Worm (Caenorhabditis elegans) whole organism, L2 larva: ENCODE results near the gene F07E5.7.

Experiments
- C34F6.9 ChIP-seq: fragments of 150-350 bp; optimal IDR thresholded peaks from 2 replicates; lab custom pipeline; 2014; ENCODE audit warnings: missing biosample characterization, missing genetic modification characterization
- F13H6.1 ChIP-seq: sonication (generic microtip); optimal IDR thresholded peaks from 2 replicates; lab custom pipeline; 2016; ENCODE audit warnings: missing genetic modification characterization, missing compliant biosample characterization
- R02D3.7 ChIP-seq: fragments of 150-350 bp; optimal IDR thresholded peaks from 2 replicates; lab custom pipeline; 2014; ENCODE audit warnings: missing biosample characterization, missing genetic modification characterization
- Y55F3AM.14 ChIP-seq: fragments of 200-800 bp; sonication (Bioruptor generic); optimal IDR thresholded peaks from 2 replicates; lab custom pipeline; 2018; ENCODE audit warnings: mild to moderate bottlenecking, missing genetic modification characterization, missing compliant biosample characterization
- ZK546.5 ChIP-seq: sonication (generic microtip); optimal IDR thresholded peaks from 2 replicates; lab custom pipeline; 2017; ENCODE audit warnings: missing biosample characterization, missing genetic modification characterization
- ama-1 ChIP-seq: fragments of 150-350 bp; optimal IDR thresholded peaks from 2 replicates; lab custom pipeline; 2018; ENCODE audit warnings: inconsistent platforms
- blmp-1 ChIP-seq: sonication (generic microtip); optimal IDR thresholded peaks from 2 replicates; lab custom pipeline; 2017; ENCODE audit warnings: missing genetic modification characterization, mild to moderate bottlenecking, missing compliant biosample characterization, antibody characterized with exemption, moderate library complexity; ENCODE audit not compliant: insufficient read depth
- ceh-16 ChIP-seq: fragments of 150-350 bp; optimal IDR thresholded peaks from 2 replicates; lab custom pipeline; 2014; ENCODE audit warnings: missing biosample characterization, missing genetic modification characterization
- dmd-4 ChIP-seq: sonication (generic microtip); optimal IDR thresholded peaks from 2 replicates; lab custom pipeline; 2017; ENCODE audit warnings: missing biosample characterization, missing genetic modification characterization
- egl-27 ChIP-seq: sonication (generic microtip); optimal IDR thresholded peaks from 3 replicates; lab custom pipeline; 2017; ENCODE audit warnings: missing biosample characterization, missing genetic modification reagents, missing genetic modification characterization
- elt-3 ChIP-seq: sonication (generic microtip); optimal IDR thresholded peaks from 2 replicates; lab custom pipeline; 2017; ENCODE audit warnings: missing biosample characterization, missing genetic modification characterization
- fos-1 ChIP-seq: fragments of 150-350 bp; optimal IDR thresholded peaks from 2 replicates; lab custom pipeline; 2014; ENCODE audit warnings: missing biosample characterization, missing genetic modification characterization
- gmeb-1 ChIP-seq: fragments of 150-350 bp; optimal IDR thresholded peaks from 2 replicates; lab custom pipeline; 2014; ENCODE audit warnings: missing biosample characterization, missing genetic modification characterization
- lin-13 ChIP-seq: fragments of 150-350 bp; optimal IDR thresholded peaks from 2 replicates; lab custom pipeline; 2014; ENCODE audit warnings: missing biosample characterization, missing genetic modification reagents, missing genetic modification characterization
- lin-39 ChIP-seq: fragments of 150-350 bp; optimal IDR thresholded peaks from 2 replicates; lab custom pipeline; 2014; ENCODE audit warnings: missing biosample characterization, missing genetic modification reagents, missing genetic modification characterization
- mab-5 ChIP-seq: fragments of 150-350 bp; optimal IDR thresholded peaks from 2 replicates; lab custom pipeline; 2014; ENCODE audit warnings: missing biosample characterization, missing genetic modification characterization
- mbf-1 ChIP-seq: sonication (generic microtip); optimal IDR thresholded peaks from 2 replicates; lab custom pipeline; 2017; ENCODE audit warnings: missing biosample characterization, missing genetic modification characterization
- mdl-1 ChIP-seq, 2 experiments: fragments of 150-350 bp in 1 of 2; sonication (generic microtip) in 1 of 2; optimal IDR thresholded peaks; 2 replicates each; lab custom pipeline; 2017; ENCODE audit warnings: missing biosample characterization in 2 of 2, missing genetic modification characterization in 2 of 2
- nhr-11 ChIP-seq: fragments of 150-350 bp; optimal IDR thresholded peaks from 2 replicates; lab custom pipeline; 2014; ENCODE audit warnings: missing biosample characterization, missing genetic modification characterization
- nhr-12 ChIP-seq: fragments of 150-350 bp; optimal IDR thresholded peaks from 2 replicates; lab custom pipeline; 2014; ENCODE audit warnings: missing biosample characterization, missing genetic modification characterization
- nhr-21 ChIP-seq: fragments of 150-350 bp; optimal IDR thresholded peaks from 2 replicates; lab custom pipeline; 2014; ENCODE audit warnings: missing biosample characterization, missing genetic modification characterization
- nhr-23 ChIP-seq: fragments of 150-350 bp; optimal IDR thresholded peaks from 2 replicates; lab custom pipeline; 2014; ENCODE audit warnings: missing biosample characterization, missing genetic modification reagents, missing genetic modification characterization
- nhr-237 ChIP-seq: fragments of 150-350 bp; optimal IDR thresholded peaks from 2 replicates; lab custom pipeline; 2014; ENCODE audit warnings: missing biosample characterization, missing genetic modification characterization
- nhr-6 ChIP-seq: fragments of 150-350 bp; optimal IDR thresholded peaks from 2 replicates; lab custom pipeline; 2014; ENCODE audit warnings: missing biosample characterization, missing genetic modification characterization
- nhr-77 ChIP-seq: fragments of 150-350 bp; optimal IDR thresholded peaks from 2 replicates; lab custom pipeline; 2014; ENCODE audit warnings: missing biosample characterization, missing genetic modification characterization
- sem-4 ChIP-seq: fragments of 150-350 bp; optimal IDR thresholded peaks from 2 replicates; lab custom pipeline; 2014; ENCODE audit warnings: missing biosample characterization, missing genetic modification reagents, missing genetic modification characterization
- skn-1 ChIP-seq: sonication (generic microtip); optimal IDR thresholded peaks from 2 replicates; lab custom pipeline; 2017; ENCODE audit warnings: missing biosample characterization, missing genetic modification characterization
- sma-3 ChIP-seq: sonication (generic microtip); optimal IDR thresholded peaks from 2 replicates; lab custom pipeline; 2016; ENCODE audit warnings: missing genetic modification reagents, missing genetic modification characterization, missing compliant biosample characterization
- sma-9 ChIP-seq, 2 experiments: fragments of 150-350 bp in 1 of 2; sonication (generic microtip) in 1 of 2; optimal IDR thresholded peaks; 2 replicates each; lab custom pipeline; 2014 to 2016; ENCODE audit warnings: missing genetic modification characterization in 2 of 2, mild to moderate bottlenecking in 1 of 2, missing biosample characterization in 1 of 2, missing compliant biosample characterization in 1 of 2, missing genetic modification reagents in 1 of 2, moderate library complexity in 1 of 2
- unc-55 ChIP-seq: fragments of 150-350 bp; sonication (generic microtip); optimal IDR thresholded peaks from 3 replicates; lab custom pipeline; 2014; ENCODE audit warnings: missing biosample characterization, missing genetic modification reagents, missing genetic modification characterization
- unc-62 ChIP-seq: fragments of 150-350 bp; optimal IDR thresholded peaks from 2 replicates; lab custom pipeline; 2014; ENCODE audit warnings: missing biosample characterization, missing genetic modification reagents, missing genetic modification characterization
- zag-1 ChIP-seq: fragments of 150-350 bp; optimal IDR thresholded peaks from 2 replicates; lab custom pipeline; 2014; ENCODE audit warnings: missing biosample characterization, missing genetic modification characterization
- ztf-11 ChIP-seq: sonication (generic microtip); optimal IDR thresholded peaks from 2 replicates; lab custom pipeline; 2017; ENCODE audit warnings: missing biosample characterization, missing genetic modification characterization
- ztf-4 ChIP-seq: fragments of 150-350 bp; optimal IDR thresholded peaks from 2 replicates; lab custom pipeline; 2014; ENCODE audit warnings: missing biosample characterization, missing genetic modification characterization

The F07E5.7 gene

DNA sequence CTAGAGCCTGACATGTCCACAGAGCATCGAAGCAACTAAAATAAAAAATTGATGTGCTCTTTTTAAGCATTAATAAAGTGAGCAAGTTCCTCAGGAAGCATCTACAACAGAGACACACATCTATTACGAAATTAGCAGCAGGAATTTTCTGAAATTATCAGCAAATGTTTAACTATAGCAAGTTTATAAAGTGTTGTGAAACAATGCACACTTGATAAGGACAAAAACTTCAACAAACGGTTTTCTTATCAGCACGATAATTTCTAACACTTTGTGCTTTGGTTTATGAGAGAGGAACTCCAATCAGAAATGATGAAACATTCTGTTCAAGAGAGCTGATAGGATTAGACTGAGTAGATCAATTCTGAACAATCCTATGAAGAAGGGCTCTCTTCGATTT, 19.3 kb upstream of the F07E5.7 start, which contains the start of gene trpl-5:
Gene trpl-5 (minus strand): TSS at position 32 of the 400 bp plus-strand sequence.
- TF ChIP-seq R02D3.7 (tag; lab: Kevin White, UChicago) = no peak
- TF ChIP-seq elt-3 (tag; lab: Kevin White, UChicago) = no peak
- peak; percentile 22 for TF ChIP-seq gmeb-1 (tag; lab: Kevin White, UChicago)
- TF ChIP-seq fos-1 (tag; lab: Kevin White, UChicago) = peak; percentile 94

ce11 chrII:2087206-2087605, 15.9 kb upstream of the F07E5.7 start:
- TF ChIP-seq mdl-1 (tag; optimal IDR thresholded peaks at IDR 0.05; lab: Kevin White, UChicago) (no peak), lin-39 (tag; lab: Kevin White, UChicago) (no peak), nhr-77 (tag; lab: Kevin White, UChicago) (no peak), sma-3 (GFP tag; lab: Kevin White, UChicago) (no peak)

ce11 chrII:2083726-2084179, 12.4 kb upstream of the F07E5.7 start, which contains the start of the genes T16A1.5 and fbxc-49:
Gene T16A1.5 (minus strand): TSS chrII:2083826.
Gene fbxc-49 (plus strand): TSS chrII:2084129.
- TF ChIP-seq ztf-11 (tag; lab: Kevin White, UChicago) = no peak
- TF ChIP-seq nhr-12 (tag; lab: Kevin White, UChicago) = no peak
- no peak for TF ChIP-seq sma-9 (GFP tag; optimal IDR thresholded peaks at IDR 0.05; lab: Kevin White, UChicago)
- TF ChIP-seq sma-9 (tag; optimal IDR thresholded peaks at IDR 0.05; lab: Kevin White, UChicago) = no peak
- no peak for TF ChIP-seq nhr-21 (tag; lab: Kevin White, UChicago)
- no peak for TF ChIP-seq nhr-6 (tag; lab: Kevin White, UChicago)
- TF ChIP-seq elt-3 (tag; lab: Kevin White, UChicago) = no peak
- no peak for TF ChIP-seq egl-27
- TF ChIP-seq C34F6.9 (tag; lab: Kevin White, UChicago) = no peak
- TF ChIP-seq mdl-1 (tag; optimal IDR thresholded peaks at IDR 0.05; lab: Kevin White, UChicago) = no peak
- no peak for TF ChIP-seq mbf-1 (tag; lab: Kevin White, UChicago)
- TF ChIP-seq blmp-1 = no peak
- no peak for TF ChIP-seq nhr-237 (tag; lab: Kevin White, UChicago)
- no peak for TF ChIP-seq ama-1 (lab: Kevin White, UChicago)
- TF ChIP-seq ztf-4 (tag; lab: Kevin White, UChicago) = no peak

DNA sequence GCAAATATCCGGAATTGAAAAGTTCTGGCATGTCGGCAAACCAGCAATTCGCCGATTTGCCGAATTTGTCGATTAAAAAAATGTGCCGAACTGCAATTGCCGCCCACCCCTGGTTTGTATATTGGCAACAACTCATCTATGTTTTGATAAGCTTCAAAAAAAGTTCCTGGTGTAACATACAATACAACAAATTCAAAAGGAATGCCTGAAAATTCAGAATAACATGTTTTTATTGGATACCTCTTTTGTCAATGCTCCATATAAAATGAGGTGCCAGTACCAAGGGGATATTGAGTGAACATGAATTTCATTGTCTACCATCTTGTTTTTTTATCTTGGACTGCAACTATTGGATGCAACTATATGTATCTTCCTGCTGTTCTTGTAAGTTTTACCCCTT, 9.9 kb upstream of the F07E5.7 start, which contains the start of gene T16A1.4:
Gene T16A1.4 (plus strand): TSS at position 301 of the 400 bp plus-strand sequence.
- no peak for TF ChIP-seq zag-1 (tag; lab: Kevin White, UChicago)
- TF ChIP-seq nhr-11 (tag; lab: Kevin White, UChicago) = no peak
- TF ChIP-seq dmd-4 (tag; lab: Kevin White, UChicago) = no peak
- no peak for TF ChIP-seq mab-5
- TF ChIP-seq C34F6.9 (tag; lab: Kevin White, UChicago) = no peak
- TF ChIP-seq sma-3 (GFP tag; lab: Kevin White, UChicago) = no peak
- no peak for TF ChIP-seq nhr-12 (tag; lab: Kevin White, UChicago)
- no peak for TF ChIP-seq F13H6.1 (tag; lab: Kevin White, UChicago)
- no peak for TF ChIP-seq ceh-16
- TF ChIP-seq lin-13 (GFP tag; lab: Kevin White, UChicago) = no peak
- TF ChIP-seq sem-4 (tag; lab: Kevin White, UChicago) = no peak
- no peak for TF ChIP-seq egl-27
- no peak for TF ChIP-seq unc-62 (GFP tag; lab: Kevin White, UChicago)
- TF ChIP-seq nhr-237 (tag; lab: Kevin White, UChicago) = no peak
- TF ChIP-seq nhr-6 (tag; lab: Kevin White, UChicago) = no peak

DNA sequence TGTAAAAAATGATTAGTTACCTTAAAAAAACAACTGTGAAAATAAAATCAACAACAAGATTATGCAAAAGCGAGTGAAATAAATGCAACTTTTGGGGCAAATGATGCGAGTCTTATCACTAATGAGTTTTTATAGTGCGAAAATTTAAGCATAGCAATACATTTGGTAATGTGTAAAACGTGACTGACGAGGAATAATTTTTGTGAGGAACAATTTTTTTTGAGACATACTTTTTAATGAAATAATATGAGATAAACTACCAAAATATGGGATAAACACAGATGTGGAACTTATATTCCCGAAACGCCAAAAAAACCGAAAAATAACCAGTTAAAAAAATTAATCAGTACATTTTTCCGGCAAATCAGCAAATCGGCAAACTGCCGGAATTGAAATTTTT, 9.1 kb upstream of the F07E5.7 start, which contains the start of gene F07E5.9:
Gene F07E5.9 (minus strand): TSS at position 101 of the 400 bp plus-strand sequence.
- TF ChIP-seq nhr-23 = no peak
- no peak for TF ChIP-seq elt-3 (tag; lab: Kevin White, UChicago)
- TF ChIP-seq ztf-4 (tag; lab: Kevin White, UChicago) = no peak
- TF ChIP-seq ceh-16 = no peak
- no peak for TF ChIP-seq nhr-21 (tag; lab: Kevin White, UChicago)
- no peak for TF ChIP-seq nhr-12 (tag; lab: Kevin White, UChicago)
- TF ChIP-seq ZK546.5 (tag; lab: Kevin White, UChicago) = no peak
- no peak for TF ChIP-seq ama-1 (lab: Kevin White, UChicago)
- no peak for TF ChIP-seq skn-1 (tag; lab: Kevin White, UChicago)
- no peak for TF ChIP-seq sma-9 (GFP tag; optimal IDR thresholded peaks at IDR 0.05; lab: Kevin White, UChicago)
- no peak for TF ChIP-seq sma-9 (tag; optimal IDR thresholded peaks at IDR 0.05; lab: Kevin White, UChicago)
- TF ChIP-seq gmeb-1 (tag; lab: Kevin White, UChicago) = no peak
- TF ChIP-seq ztf-11 (tag; lab: Kevin White, UChicago) = no peak
- TF ChIP-seq Y55F3AM.14 (GFP tag; lab: Kevin White, UChicago) = no peak
- no peak for TF ChIP-seq lin-39 (tag; lab: Kevin White, UChicago)
- no peak for TF ChIP-seq unc-55 (GFP tag; lab: Kevin White, UChicago)
- TF ChIP-seq egl-27 = no peak
- no peak for TF ChIP-seq mbf-1 (tag; lab: Kevin White, UChicago)
- TF ChIP-seq C34F6.9 (tag; lab: Kevin White, UChicago) = no peak
- TF ChIP-seq, all 48 proteins: peak for 0
